Worm (Caenorhabditis elegans) whole organism, mixed stage, embryonic: ENCODE measurements around the gene dnj-5.

Experiments
- pha-4 ChIP-seq: fragments of 150-350 bp; optimal IDR thresholded peaks from 2 replicates; lab custom pipeline; 2018; ENCODE audit warnings: missing biosample characterization, missing genetic modification reagents, missing genetic modification characterization
- sem-2 ChIP-seq: fragments of 200-800 bp; sonication (Bioruptor generic); optimal IDR thresholded peaks from 2 replicates; lab custom pipeline; 2018; ENCODE audit warnings: mild to moderate bottlenecking, missing genetic modification characterization, missing compliant biosample characterization

DNA sequence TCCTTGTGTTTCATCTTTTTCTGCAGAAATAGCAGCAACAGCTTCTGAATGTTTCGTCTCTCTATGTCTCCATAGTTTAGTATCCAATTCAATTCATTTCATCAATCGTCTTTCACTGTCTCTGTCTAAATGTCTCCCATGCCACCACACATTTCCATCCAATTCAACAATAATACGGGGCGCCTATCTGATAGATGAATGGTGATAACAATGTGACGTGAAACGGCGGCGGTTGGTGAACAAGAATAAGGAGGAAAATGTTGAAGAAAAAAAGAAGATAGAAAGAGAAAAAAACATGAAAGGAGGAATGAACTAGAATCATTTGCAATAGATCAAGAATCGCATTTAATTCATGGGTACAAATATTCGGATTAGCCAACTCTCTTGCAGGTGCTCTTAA lies 35.8 kb downstream of the dnj-5 start:
- TF ChIP-seq pha-4 (no peak), sem-2 (GFP tag; lab: Kevin White, UChicago) (no peak)
